Worm (Caenorhabditis elegans): ENCODE measurements around the gene srlf-14.

DNA sequence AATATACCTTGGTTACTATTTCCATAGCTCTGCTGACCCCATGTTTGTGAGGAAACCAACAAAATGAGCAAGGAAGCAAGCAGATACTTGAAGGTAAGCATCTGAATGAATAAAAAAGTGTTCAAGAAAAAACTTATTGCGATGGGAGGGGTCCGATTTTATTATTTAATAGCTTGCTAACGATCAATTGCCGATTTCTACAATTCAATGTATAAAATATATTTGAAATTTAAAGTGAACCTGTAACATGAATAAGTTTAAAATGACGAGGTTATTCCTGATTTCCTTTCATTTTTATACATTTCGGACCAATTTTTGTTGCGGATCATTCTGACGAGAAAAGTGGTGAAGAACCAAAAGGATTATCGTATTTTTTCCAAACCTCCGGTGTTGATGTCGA is 2.4 kb upstream of the srlf-14 start, which contains the start of gene srlf-13:
- TF ChIP-seq unc-55 (GFP tag; optimal IDR thresholded peaks at IDR 0.05), result no peak
- TF ChIP-seq pag-3 (tag; optimal IDR thresholded peaks at IDR 0.05; ENCODE audit: borderline replicate concordance), result no peak
- no peak for TF ChIP-seq hlh-6 (tag; optimal IDR thresholded peaks at IDR 0.05)
- TF ChIP-seq nhr-11 (tag; optimal IDR thresholded peaks at IDR 0.05), result no peak

Data from whole organism, late embryonic.